Fruit fly (Drosophila melanogaster) whole organism, wandering third instar larva: Measurements from ENCODE around the gene mats.

Experiments used
- Vsx2 ChIP-seq: fragments of 200-300, 225-300 bp; sonication (Bioruptor generic); optimal IDR thresholded peaks from 2 replicates; lab custom pipeline; 2018; ENCODE audit warnings: missing biosample characterization, missing genetic modification characterization; ENCODE audit not compliant: partially characterized antibody
- brk ChIP-seq: fragments of 200-800 bp; sonication (Bioruptor generic); optimal IDR thresholded peaks from 2 replicates; lab custom pipeline; 2016; ENCODE audit warnings: missing biosample characterization, mild to moderate bottlenecking, missing genetic modification characterization
- dmrt93B ChIP-seq: fragments of 200-800 bp; sonication (Bioruptor generic); optimal IDR thresholded peaks from 2 replicates; lab custom pipeline; 2018; ENCODE audit warnings: missing biosample characterization, mild to moderate bottlenecking, missing genetic modification characterization
- dsf ChIP-seq: sonication (Bioruptor generic); optimal IDR thresholded peaks from 2 replicates; lab custom pipeline; 2016; ENCODE audit warnings: missing biosample characterization, missing genetic modification characterization, borderline replicate concordance
- pan ChIP-seq: fragments of >200 bp; optimal IDR thresholded peaks from 2 replicates; lab custom pipeline; 2017
- woc ChIP-seq: sonication (Bioruptor generic); optimal IDR thresholded peaks from 2 replicates; lab custom pipeline; 2016; ENCODE audit warnings: missing biosample characterization, mild to moderate bottlenecking, missing genetic modification characterization

dm6 chr3R:22421618-22422017, 657 bp downstream of the mats start:
- TF ChIP-seq dmrt93B (GFP tag; lab: Kevin White, UChicago) (no peak), brk (GFP tag; lab: Kevin White, UChicago) (no peak), pan (no peak), woc (peak; percentile 67), Vsx2 (GFP tag; lab: Kevin White, UChicago) (no peak), dsf (GFP tag; lab: Kevin White, UChicago) (no peak)
